Fruit fly (Drosophila melanogaster): ENCODE data around the gene CG43703.

CG43703 gene

dm6 chr2L:3802818-3803456 lies 37.6 kb downstream of the CG43703 start (continued):
- TF ChIP-seq CG8290 (GFP tag; optimal IDR thresholded peaks at IDR 0.05): no peak
- TF ChIP-seq CG8290 (tag; optimal IDR thresholded peaks at IDR 0.05): no peak
- no peak for TF ChIP-seq kay (GFP tag; optimal IDR thresholded peaks at IDR 0.05)
- TF ChIP-seq crc (GFP tag; optimal IDR thresholded peaks at IDR 0.05): no peak
- peak; percentile 45 for TF ChIP-seq NC2β (GFP tag; optimal IDR thresholded peaks at IDR 0.05)
- TF ChIP-seq CG12071 (GFP tag; optimal IDR thresholded peaks at IDR 0.05): no peak
- peak; percentile 64 for TF ChIP-seq fd96Cb (tag; optimal IDR thresholded peaks at IDR 0.05)
- peak; percentile 67 for TF ChIP-seq CG11695 (GFP tag; IDR thresholded peaks at IDR 0.05)
- peak; percentile 74 for TF ChIP-seq az2 (GFP tag; optimal IDR thresholded peaks at IDR 0.05)
- TF ChIP-seq kni (GFP tag; optimal IDR thresholded peaks at IDR 0.05): peak; percentile 14
- no peak for TF ChIP-seq Side (GFP tag; optimal IDR thresholded peaks at IDR 0.05)
- TF ChIP-seq lmd (GFP tag; IDR thresholded peaks at IDR 0.05): peak; percentile 72
- peak; percentile 52; the same call in 1 of the 2 replicates for TF ChIP-seq chm (GFP tag; IDR thresholded peaks at IDR 0.05)
- peak in 1 of 2 experiments; percentile 20 for TF ChIP-seq crp (GFP tag; optimal IDR thresholded peaks at IDR 0.05)
- no peak for TF ChIP-seq btn (GFP tag; optimal IDR thresholded peaks at IDR 0.05)
- no peak for TF ChIP-seq ac (GFP tag; optimal IDR thresholded peaks at IDR 0.05)
- TF ChIP-seq pita (GFP tag; optimal IDR thresholded peaks at IDR 0.05): peak; percentile 31
- peak; percentile 43; the same call in 1 of the 2 replicates for TF ChIP-seq gsb (GFP tag; IDR thresholded peaks at IDR 0.05)
- TF ChIP-seq CG33557 (GFP tag; optimal IDR thresholded peaks at IDR 0.05): no peak
- TF ChIP-seq CG10462 (GFP tag; optimal IDR thresholded peaks at IDR 0.05): peak; percentile 20
- no peak for TF ChIP-seq CG6683 (GFP tag; optimal IDR thresholded peaks at IDR 0.05)
- peak; percentile 24 for TF ChIP-seq Ets97D (GFP tag; optimal IDR thresholded peaks at IDR 0.05)
- TF ChIP-seq CG11504 (tag; optimal IDR thresholded peaks at IDR 0.05): no peak
- peak; percentile 72 for TF ChIP-seq CG30403 (GFP tag; optimal IDR thresholded peaks at IDR 0.05)
- peak; percentile 15 for TF ChIP-seq jing (GFP tag; optimal IDR thresholded peaks at IDR 0.05)
- peak; percentile 54 for TF ChIP-seq Bteb2 (GFP tag; optimal IDR thresholded peaks at IDR 0.05)
- no peak for TF ChIP-seq Nf-YB (GFP tag; optimal IDR thresholded peaks at IDR 0.05)
- peak; percentile 71 for TF ChIP-seq salm (tag; optimal IDR thresholded peaks at IDR 0.05)
- no peak for TF ChIP-seq CG7271 (tag; optimal IDR thresholded peaks at IDR 0.05)
- TF ChIP-seq NFAT (GFP tag; IDR thresholded peaks at IDR 0.05): no peak
- peak; percentile 58 for TF ChIP-seq phol (tag; optimal IDR thresholded peaks at IDR 0.05)
- peak; percentile 26 for TF ChIP-seq CG1529 (GFP tag; optimal IDR thresholded peaks at IDR 0.05)
- TF ChIP-seq Vsx1 (GFP tag; optimal IDR thresholded peaks at IDR 0.05): no peak
- TF ChIP-seq jigr1 (GFP tag; IDR thresholded peaks at IDR 0.05): 0 out of 3 replicates have a peak, but pooled peaks have one; percentile 49
- peak; percentile 83 for TF ChIP-seq CG9932 (GFP tag; IDR thresholded peaks at IDR 0.05)
- TF ChIP-seq CG2202 (tag; optimal IDR thresholded peaks at IDR 0.05): peak; percentile 18
- no peak for TF ChIP-seq inv (GFP tag; IDR thresholded peaks at IDR 0.05; ENCODE audit: partially characterized antibody)
- TF ChIP-seq CG2678 (tag; optimal IDR thresholded peaks at IDR 0.05): peak; percentile 23
- no peak for TF ChIP-seq Eip74EF (GFP tag; optimal IDR thresholded peaks at IDR 0.05)
- TF ChIP-seq her (GFP tag; optimal IDR thresholded peaks at IDR 0.05): peak; percentile 11
- peak; percentile 38 for TF ChIP-seq CG5245 (GFP tag; optimal IDR thresholded peaks at IDR 0.05)
- TF ChIP-seq E2f1 (GFP tag; IDR thresholded peaks at IDR 0.05): peak; percentile 37; the same call in 1 of the 2 replicates
- no peak for TF ChIP-seq CG11723 (GFP tag; optimal IDR thresholded peaks at IDR 0.05)
- TF ChIP-seq CG34422 (GFP tag; IDR thresholded peaks at IDR 0.05): 0 out of 3 replicates have a peak, but pooled peaks have one; percentile 43
- peak; percentile 63 for TF ChIP-seq CG4707 (GFP tag; optimal IDR thresholded peaks at IDR 0.05)
- peak; percentile 38; the same call in 1 of the 2 replicates for TF ChIP-seq wor (GFP tag; IDR thresholded peaks at IDR 0.05)
- TF ChIP-seq CG16779 (GFP tag; IDR thresholded peaks at IDR 0.05): 0 out of 2 replicates have a peak, but pooled peaks have one; percentile 48
- peak; percentile 22 for TF ChIP-seq CG4820 (GFP tag; optimal IDR thresholded peaks at IDR 0.05)
- TF ChIP-seq tx (GFP tag; optimal IDR thresholded peaks at IDR 0.05): no peak
- peak; percentile 48; the same call in 2 of the 3 replicates for TF ChIP-seq Aef1 (GFP tag; IDR thresholded peaks at IDR 0.05)

All from whole organism, embryonic.